Worm (Caenorhabditis elegans) whole organism, late embryonic: ENCODE results near the gene clec-63.

ENCODE experiments used
- fkh-10 ChIP-seq: fragments of 150-350 bp; optimal IDR thresholded peaks from 2 replicates; lab custom pipeline; 2014; ENCODE audit warnings: missing biosample characterization, missing genetic modification reagents, missing genetic modification characterization
- pax-1 ChIP-seq: fragments of 150-350 bp; optimal IDR thresholded peaks from 2 replicates; lab custom pipeline; 2014; ENCODE audit warnings: missing biosample characterization, missing genetic modification characterization
- unc-55 ChIP-seq: sonication (generic microtip); optimal IDR thresholded peaks from 2 replicates; lab custom pipeline; 2017; ENCODE audit warnings: missing biosample characterization, missing genetic modification reagents, missing genetic modification characterization

ce11 chrII:12908779-12909178 is 13.3 kb downstream of the clec-63 start, which contains the start of gene ddn-2:
- TF ChIP-seq fkh-10 (GFP tag; lab: Kevin White, UChicago) (no peak), unc-55 (GFP tag; lab: Kevin White, UChicago) (no peak), pax-1 (tag; lab: Kevin White, UChicago) (no peak)
